Worm (Caenorhabditis elegans) whole organism, late embryonic: ENCODE results near the gene rtfo-1.

ENCODE experiments used
- F13H6.1 ChIP-seq: sonication (generic microtip); optimal IDR thresholded peaks from 2 replicates; lab custom pipeline; 2016; ENCODE audit warnings: missing genetic modification characterization, missing compliant biosample characterization
- Y22D7AL.16 ChIP-seq: sonication (generic microtip); optimal IDR thresholded peaks from 2 replicates; lab custom pipeline; 2016; ENCODE audit warnings: missing genetic modification characterization, missing compliant biosample characterization
- ceh-31 ChIP-seq: sonication (generic microtip); optimal IDR thresholded peaks from 2 replicates; lab custom pipeline; 2016; ENCODE audit warnings: missing genetic modification characterization, missing compliant biosample characterization
- ceh-48 ChIP-seq: sonication (generic microtip); optimal IDR thresholded peaks from 2 replicates; lab custom pipeline; 2016; ENCODE audit warnings: missing genetic modification characterization, inconsistent platforms, missing compliant biosample characterization
- fkh-10 ChIP-seq: fragments of 150-350 bp; optimal IDR thresholded peaks from 2 replicates; lab custom pipeline; 2014; ENCODE audit warnings: missing biosample characterization, missing genetic modification reagents, missing genetic modification characterization
- hlh-15 ChIP-seq: sonication (generic microtip); optimal IDR thresholded peaks from 2 replicates; lab custom pipeline; 2016; ENCODE audit warnings: missing genetic modification characterization, missing compliant biosample characterization
- nhr-11 ChIP-seq: fragments of 150-350 bp; optimal IDR thresholded peaks from 2 replicates; lab custom pipeline; 2014; ENCODE audit warnings: missing biosample characterization, missing genetic modification characterization
- nhr-232 ChIP-seq: sonication (generic microtip); optimal IDR thresholded peaks from 2 replicates; lab custom pipeline; 2016; ENCODE audit warnings: missing genetic modification characterization, missing compliant biosample characterization
- pha-4 ChIP-seq: fragments of 150-350 bp; optimal IDR thresholded peaks from 2 replicates; lab custom pipeline; 2018; ENCODE audit warnings: missing biosample characterization, missing genetic modification reagents, missing genetic modification characterization
- ref-2 ChIP-seq: sonication (generic microtip); optimal IDR thresholded peaks from 2 replicates; lab custom pipeline; 2016; ENCODE audit warnings: missing genetic modification characterization, missing compliant biosample characterization
- rnt-1 ChIP-seq: sonication (generic microtip); optimal IDR thresholded peaks from 2 replicates; lab custom pipeline; 2016; ENCODE audit warnings: missing genetic modification characterization, missing compliant biosample characterization
- unc-86 ChIP-seq: sonication (generic microtip); optimal IDR thresholded peaks from 2 replicates; lab custom pipeline; 2016; ENCODE audit warnings: missing genetic modification characterization, missing compliant biosample characterization

DNA sequence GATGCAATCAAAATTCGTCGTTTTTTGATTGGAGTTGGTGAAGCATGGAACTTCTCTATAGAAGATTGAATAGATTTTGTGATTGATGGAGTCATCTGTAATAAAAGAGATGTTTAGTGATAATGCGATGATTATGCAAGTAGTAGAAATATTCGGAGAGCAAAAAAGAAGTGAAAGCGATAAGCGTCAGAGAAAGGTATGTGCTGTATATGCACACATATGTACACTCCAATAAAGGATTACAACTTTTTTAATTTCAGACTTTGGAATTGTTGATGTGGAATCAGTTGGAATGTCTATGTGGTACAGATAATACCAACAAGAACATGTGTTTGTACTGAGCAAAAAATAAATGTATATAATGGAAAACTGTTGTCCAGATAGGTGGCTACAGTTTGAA is 12.2 kb downstream of the rtfo-1 start, which contains the start of gene F25B3.5:
- TF ChIP-seq unc-86 (tag; lab: Kevin White, UChicago) (no peak), ceh-48 (tag; lab: Kevin White, UChicago) (no peak), nhr-232 (no peak), fkh-10 (GFP tag; lab: Kevin White, UChicago) (no peak), pha-4 (tag; lab: Kevin White, UChicago) (no peak), hlh-15 (tag; lab: Kevin White, UChicago) (no peak), F13H6.1 (tag; lab: Kevin White, UChicago) (no peak), Y22D7AL.16 (no peak), nhr-11 (no peak), ref-2 (tag; lab: Kevin White, UChicago) (no peak), ceh-31 (tag; lab: Kevin White, UChicago) (no peak), rnt-1 (tag; lab: Kevin White, UChicago) (no peak)
